Fruit fly (Drosophila melanogaster): ENCODE measurements around the gene CG15784.

Gene CG15784

dm6 chrX:5429778-5430576 lies 606 bp downstream of the CG15784 start (continued):
- TF ChIP-seq Mes4 (GFP tag; optimal IDR thresholded peaks at IDR 0.05) (peak; percentile 36), CG1603 (tag; optimal IDR thresholded peaks at IDR 0.05) (no peak), jumu (GFP tag; optimal IDR thresholded peaks at IDR 0.05) (peak; percentile 63), Hmx (GFP tag; optimal IDR thresholded peaks at IDR 0.05) (peak; percentile 67), CG3407 (GFP tag; optimal IDR thresholded peaks at IDR 0.05) (peak; percentile 10), CG17912 (GFP tag; optimal IDR thresholded peaks at IDR 0.05) (no peak), CG12071 (GFP tag; optimal IDR thresholded peaks at IDR 0.05) (peak; percentile 46), Hmr (GFP tag; optimal IDR thresholded peaks at IDR 0.05) (peak; percentile 89), usp (GFP tag; optimal IDR thresholded peaks at IDR 0.05) (no peak), bsh (GFP tag; optimal IDR thresholded peaks at IDR 0.05) (peak; percentile 45 to 75), ind (GFP tag; optimal IDR thresholded peaks at IDR 0.05) (peak; percentile 85), vvl (GFP tag; IDR thresholded peaks at IDR 0.05) (peak; percentile 76), CG4424 (GFP tag; optimal IDR thresholded peaks at IDR 0.05) (peak; percentile 73), CG6254 (GFP tag; optimal IDR thresholded peaks at IDR 0.05) (peak; percentile 8), amos (GFP tag; IDR thresholded peaks at IDR 0.05; ENCODE audit: partially characterized antibody) (peak; percentile 22; the same call in 1 of the 2 replicates), shn (GFP tag; optimal IDR thresholded peaks at IDR 0.05) (peak; percentile 69), C15 (GFP tag; IDR thresholded peaks at IDR 0.05) (peak; percentile 49; the same call in 1 of the 3 replicates), CG1792 (GFP tag; optimal IDR thresholded peaks at IDR 0.05) (peak; percentile 46), CrebB (tag; optimal IDR thresholded peaks at IDR 0.05) (peak; percentile 64), dimm (GFP tag; IDR thresholded peaks at IDR 0.05) (0 out of 2 replicates have a peak, but pooled peaks have one; percentile 36), disco-r (GFP tag; optimal IDR thresholded peaks at IDR 0.05) (peak; percentile 56), CG8359 (GFP tag; optimal IDR thresholded peaks at IDR 0.05; ENCODE audit: borderline replicate concordance) (peak; percentile 18), CG12942 (GFP tag; optimal IDR thresholded peaks at IDR 0.05) (peak; percentile 66), CG11504 (tag; optimal IDR thresholded peaks at IDR 0.05) (peak; percentile 82), D19B (GFP tag; optimal IDR thresholded peaks at IDR 0.05) (peak; percentile 71), Xbp1 (GFP tag; optimal IDR thresholded peaks at IDR 0.05) (peak; percentile 72), lov (optimal IDR thresholded peaks at IDR 0.05) (no peak), lov (GFP tag; IDR thresholded peaks at IDR 0.05) (no peak; the same call in 2 of the 3 replicates), dati (GFP tag; IDR thresholded peaks at IDR 0.05) (no peak), croc (GFP tag; conservative IDR thresholded peaks at IDR 0.05) (peak; percentile 50), nom (GFP tag; optimal IDR thresholded peaks at IDR 0.05) (peak; percentile 80), odd (GFP tag; optimal IDR thresholded peaks at IDR 0.05) (peak; percentile 71), Dip2 (GFP tag; IDR thresholded peaks at IDR 0.05) (0 out of 2 replicates have a peak, but pooled peaks have one; percentile 35), CG9932 (GFP tag; IDR thresholded peaks at IDR 0.05) (peak; percentile 91), Doc3 (GFP tag; IDR thresholded peaks at IDR 0.05; ENCODE audit: partially characterized antibody) (no peak), eyg (GFP tag; optimal IDR thresholded peaks at IDR 0.05) (peak; percentile 19), CG7357 (GFP tag; IDR thresholded peaks at IDR 0.05) (peak; percentile 69), CG18764 (GFP tag; optimal IDR thresholded peaks at IDR 0.05) (peak; percentile 43), HLH3B (GFP tag; IDR thresholded peaks at IDR 0.05) (peak; percentile 79), cad (GFP tag; optimal IDR thresholded peaks at IDR 0.05) (no peak), CG2712 (tag; optimal IDR thresholded peaks at IDR 0.05) (peak; percentile 61), sc (optimal IDR thresholded peaks at IDR 0.05) (no peak), sc (GFP tag; optimal IDR thresholded peaks at IDR 0.05) (no peak), NK7.1 (GFP tag; optimal IDR thresholded peaks at IDR 0.05) (peak; percentile 51), Meics (GFP tag; optimal IDR thresholded peaks at IDR 0.05) (peak; percentile 88), CG17829 (tag; optimal IDR thresholded peaks at IDR 0.05) (peak; percentile 51), CG11247 (GFP tag; IDR thresholded peaks at IDR 0.05) (peak; percentile 43; the same call in 1 of the 2 replicates), CG43689 (GFP tag; IDR thresholded peaks at IDR 0.05) (0 out of 2 replicates have a peak, but pooled peaks have one; percentile 16), tin (GFP tag; optimal IDR thresholded peaks at IDR 0.05) (peak; percentile 54)
